Worm (Caenorhabditis elegans) whole organism, young adult: ENCODE data around the gene nekl-4.

Experiments used
- B0019.2 ChIP-seq: fragments of 200-800 bp; sonication (Bioruptor generic); conservative IDR thresholded peaks from 2 replicates; pipeline ENCODE4 v1.3.6; 2022; ENCODE audit warnings: missing genetic modification reagents, missing genetic modification characterization, missing compliant biosample characterization
- B0035.1 ChIP-seq: sonication (generic microtip); optimal IDR thresholded peaks from 2 replicates; lab custom pipeline; 2016; ENCODE audit warnings: missing genetic modification characterization, mild to moderate bottlenecking, missing compliant biosample characterization, missing genotype, missing genetic modification reagents
- C06A6.2 ChIP-seq: fragments of 200-800 bp; sonication (Bioruptor generic); conservative IDR thresholded peaks from 2 replicates; pipeline ENCODE4 v1.3.6; 2022; ENCODE audit warnings: missing genetic modification characterization, missing compliant biosample characterization
- F33H1.4 ChIP-seq: fragments of 200-800 bp; sonication (Bioruptor generic); IDR thresholded peaks from 2 replicates; pipeline ENCODE4 v1.3.6; 2022; ENCODE audit warnings: missing genetic modification reagents, missing genetic modification characterization, missing compliant biosample characterization
- F37B4.10 ChIP-seq: fragments of 200-800 bp; sonication (Bioruptor generic); IDR thresholded peaks from 2 replicates; pipeline ENCODE4 v1.3.6; 2022; ENCODE audit warnings: missing genetic modification characterization, missing compliant biosample characterization
- K12H6.12 ChIP-seq: fragments of 200-800 bp; sonication (Bioruptor generic); optimal IDR thresholded peaks from 2 replicates; lab custom pipeline; 2018; ENCODE audit warnings: mild to moderate bottlenecking, missing genetic modification characterization, missing compliant biosample characterization
- Y56A3A.18 ChIP-seq: fragments of 200-800 bp; sonication (Bioruptor generic); IDR thresholded peaks from 2 replicates; pipeline ENCODE4 v1.3.6; 2022; ENCODE audit warnings: missing genetic modification reagents, missing genetic modification characterization, missing compliant biosample characterization
- Y95B8A.8 ChIP-seq: fragments of 200-800 bp; sonication (Bioruptor generic); IDR thresholded peaks from 2 replicates; pipeline ENCODE4 v1.3.6; 2022; ENCODE audit warnings: missing genetic modification reagents, missing genetic modification characterization, missing compliant biosample characterization
- ZK185.1 ChIP-seq: sonication (generic microtip); optimal IDR thresholded peaks from 2 replicates; lab custom pipeline; 2016; ENCODE audit warnings: mild to moderate bottlenecking, missing genetic modification characterization, missing compliant biosample characterization; ENCODE audit not compliant: poor library complexity, severe bottlenecking
- akir-1 ChIP-seq: fragments of 200-800 bp; sonication (Bioruptor generic); optimal IDR thresholded peaks from 2 replicates; lab custom pipeline; 2018; ENCODE audit warnings: mild to moderate bottlenecking, missing genetic modification characterization, moderate library complexity, missing compliant biosample characterization
- aptf-3 ChIP-seq: fragments of 200-800 bp; sonication (Bioruptor generic); IDR thresholded peaks from 2 replicates; pipeline ENCODE4 v1.3.6; 2022; ENCODE audit warnings: missing genetic modification characterization, missing compliant biosample characterization
- atf-7 ChIP-seq: sonication (generic microtip); optimal IDR thresholded peaks from 2 replicates; lab custom pipeline; 2017; ENCODE audit warnings: mild to moderate bottlenecking, missing genetic modification characterization, missing compliant biosample characterization
- athp-1 ChIP-seq: sonication (generic microtip); optimal IDR thresholded peaks from 2 replicates; lab custom pipeline; 2017; ENCODE audit warnings: mild to moderate bottlenecking, missing genetic modification characterization, missing compliant biosample characterization
- bed-1 ChIP-seq: fragments of 200-800 bp; sonication (Bioruptor generic); IDR thresholded peaks from 2 replicates; pipeline ENCODE4 v1.3.6; 2022; ENCODE audit warnings: missing genetic modification reagents, missing genetic modification characterization, missing compliant biosample characterization
- ceh-27 ChIP-seq: fragments of 200-800 bp; sonication (Bioruptor generic); optimal IDR thresholded peaks from 2 replicates; lab custom pipeline; 2018; ENCODE audit warnings: mild to moderate bottlenecking, missing genetic modification characterization, moderate library complexity, missing compliant biosample characterization
- ceh-91 ChIP-seq: fragments of 200-800 bp; sonication (Bioruptor generic); IDR thresholded peaks from 2 replicates; pipeline ENCODE4 v1.3.6; 2022; ENCODE audit warnings: missing genetic modification reagents, missing genetic modification characterization, missing compliant biosample characterization
- dpff-1 ChIP-seq: sonication (generic microtip); optimal IDR thresholded peaks from 2 replicates; lab custom pipeline; 2017; ENCODE audit warnings: mild to moderate bottlenecking, missing genetic modification characterization, missing compliant biosample characterization
- dpl-1 ChIP-seq: fragments of 150-350 bp; optimal IDR thresholded peaks from 2 replicates; lab custom pipeline; 2014; ENCODE audit warnings: missing biosample characterization, missing genetic modification reagents, missing genetic modification characterization
- ekl-4 ChIP-seq: fragments of 200-800 bp; sonication (Bioruptor generic); IDR thresholded peaks from 2 replicates; pipeline ENCODE4 v1.3.6; 2022; ENCODE audit warnings: missing genetic modification reagents, missing genetic modification characterization, missing compliant biosample characterization
- ets-4 ChIP-seq: fragments of 200-800 bp; sonication (Bioruptor generic); optimal IDR thresholded peaks from 2 replicates; lab custom pipeline; 2018; ENCODE audit warnings: mild to moderate bottlenecking, missing genetic modification characterization, missing compliant biosample characterization
- fkh-3 ChIP-seq: sonication (generic microtip); optimal IDR thresholded peaks from 2 replicates; lab custom pipeline; 2016; ENCODE audit warnings: mild to moderate bottlenecking, missing genetic modification characterization, missing compliant biosample characterization
- him-1 ChIP-seq: sonication (generic microtip); optimal IDR thresholded peaks from 2 replicates; lab custom pipeline; 2016; ENCODE audit warnings: missing genotype, missing genetic modification reagents, missing genetic modification characterization, missing compliant biosample characterization
- hmg-1.2 ChIP-seq: fragments of 200-800 bp; sonication (Bioruptor generic); IDR thresholded peaks from 2 replicates; pipeline ENCODE4 v1.3.6; 2022; ENCODE audit warnings: missing genetic modification reagents, missing genetic modification characterization, missing compliant biosample characterization
- hmg-20 ChIP-seq: fragments of 200-800 bp; sonication (Bioruptor generic); IDR thresholded peaks from 2 replicates; pipeline ENCODE4 v1.3.6; 2022; ENCODE audit warnings: missing genetic modification reagents, missing genetic modification characterization, missing compliant biosample characterization
- lag-1 ChIP-seq: fragments of 200-800 bp; sonication (Bioruptor generic); IDR thresholded peaks from 2 replicates; pipeline ENCODE4 v1.3.6; 2022; ENCODE audit warnings: missing genetic modification reagents, missing genetic modification characterization, missing compliant biosample characterization
- let-607 ChIP-seq, 2 experiments: fragments of 200-800 bp in 1 of 2; sonication (Bioruptor generic) in 1 of 2; sonication (generic microtip) in 1 of 2; optimal IDR thresholded peaks; 2 replicates each; lab custom pipeline; 2016 to 2018; ENCODE audit warnings: mild to moderate bottlenecking in 2 of 2, missing compliant biosample characterization in 2 of 2, missing genetic modification characterization in 2 of 2, moderate library complexity in 2 of 2, missing genotype in 1 of 2
- lin-26 ChIP-seq: fragments of 200-800 bp; sonication (Bioruptor generic); IDR thresholded peaks from 2 replicates; pipeline ENCODE4 v1.3.6; 2022; ENCODE audit warnings: missing genetic modification reagents, missing genetic modification characterization, missing compliant biosample characterization
- lir-1 ChIP-seq: fragments of 200-800 bp; sonication (Bioruptor generic); conservative IDR thresholded peaks from 2 replicates; pipeline ENCODE4 v1.3.6; 2022; ENCODE audit warnings: missing genetic modification reagents, missing genetic modification characterization, missing compliant biosample characterization
- lsy-27 ChIP-seq: sonication (generic microtip); optimal IDR thresholded peaks from 2 replicates; lab custom pipeline; 2017; ENCODE audit warnings: missing genetic modification characterization, mild to moderate bottlenecking, missing compliant biosample characterization, antibody characterized with exemption, missing genotype, borderline replicate concordance; ENCODE audit not compliant: insufficient read depth
- madf-3 ChIP-seq: fragments of 200-800 bp; sonication (Bioruptor generic); IDR thresholded peaks from 2 replicates; pipeline ENCODE4 v1.3.6; 2022; ENCODE audit warnings: missing genetic modification reagents, missing genetic modification characterization, missing compliant biosample characterization
- madf-6 ChIP-seq: fragments of 200-800 bp; sonication (Bioruptor generic); IDR thresholded peaks from 2 replicates; pipeline ENCODE4 v1.3.6; 2022; ENCODE audit warnings: missing genetic modification reagents, missing genetic modification characterization, missing compliant biosample characterization
- mcd-1 ChIP-seq: fragments of 200-800 bp; sonication (Bioruptor generic); IDR thresholded peaks from 2 replicates; pipeline ENCODE4 v1.3.6; 2022; ENCODE audit warnings: missing genetic modification reagents, missing genetic modification characterization, missing compliant biosample characterization
- nfya-1 ChIP-seq: sonication (generic microtip); optimal IDR thresholded peaks from 2 replicates; lab custom pipeline; 2017; ENCODE audit warnings: antibody characterized with exemption, missing compliant biosample characterization, missing genetic modification characterization, borderline replicate concordance; ENCODE audit not compliant: insufficient read depth
- nfya-2 ChIP-seq: fragments of 200-800 bp; sonication (Bioruptor generic); IDR thresholded peaks from 2 replicates; pipeline ENCODE4 v1.3.6; 2022; ENCODE audit warnings: missing genetic modification reagents, missing genetic modification characterization, missing compliant biosample characterization
- nhr-179 ChIP-seq: sonication (generic microtip); optimal IDR thresholded peaks from 2 replicates; lab custom pipeline; 2016; ENCODE audit warnings: mild to moderate bottlenecking, missing genetic modification characterization, missing compliant biosample characterization
- nhr-27 ChIP-seq: fragments of 200-800 bp; sonication (Bioruptor generic); optimal IDR thresholded peaks from 2 replicates; lab custom pipeline; 2018; ENCODE audit warnings: mild to moderate bottlenecking, missing genetic modification characterization, moderate library complexity, missing compliant biosample characterization
- pha-4 ChIP-seq: fragments of 150-350 bp; sonication (generic microtip); optimal IDR thresholded peaks from 2 replicates; lab custom pipeline; 2014; ENCODE audit warnings: missing biosample characterization, missing genetic modification reagents, missing genetic modification characterization
- snpc-4 ChIP-seq, 5 experiments: fragments of 150-350 bp in 1 of 5; sonication (generic microtip) in 4 of 5; optimal IDR thresholded peaks; 2 replicates each; lab custom pipeline; 2014 to 2018; ENCODE audit warnings: missing genetic modification characterization in 5 of 5, missing biosample characterization in 3 of 5, antibody characterized with exemption in 2 of 5, mild to moderate bottlenecking in 2 of 5, missing compliant biosample characterization in 2 of 5, missing genotype in 2 of 5, moderate library complexity in 2 of 5, missing genetic modification reagents in 1 of 5
- zfh-2 ChIP-seq: fragments of 200-800 bp; sonication (Bioruptor generic); conservative IDR thresholded peaks from 2 replicates; pipeline ENCODE4 v1.3.6; 2022; ENCODE audit warnings: missing genetic modification reagents, missing genetic modification characterization, missing compliant biosample characterization
- ztf-18 ChIP-seq: sonication (generic microtip); optimal IDR thresholded peaks from 2 replicates; lab custom pipeline; 2016; ENCODE audit warnings: missing genotype, mild to moderate bottlenecking, missing genetic modification characterization, missing compliant biosample characterization
- ztf-22 ChIP-seq: fragments of 200-800 bp; sonication (Bioruptor generic); optimal IDR thresholded peaks from 2 replicates; lab custom pipeline; 2018; ENCODE audit warnings: mild to moderate bottlenecking, missing genetic modification characterization, moderate library complexity, missing compliant biosample characterization
- ztf-25 ChIP-seq: fragments of 200-800 bp; sonication (Bioruptor generic); IDR thresholded peaks from 2 replicates; pipeline ENCODE4 v1.3.6; 2022; ENCODE audit warnings: missing genetic modification reagents, missing genetic modification characterization, missing compliant biosample characterization

Gene nekl-4

DNA sequence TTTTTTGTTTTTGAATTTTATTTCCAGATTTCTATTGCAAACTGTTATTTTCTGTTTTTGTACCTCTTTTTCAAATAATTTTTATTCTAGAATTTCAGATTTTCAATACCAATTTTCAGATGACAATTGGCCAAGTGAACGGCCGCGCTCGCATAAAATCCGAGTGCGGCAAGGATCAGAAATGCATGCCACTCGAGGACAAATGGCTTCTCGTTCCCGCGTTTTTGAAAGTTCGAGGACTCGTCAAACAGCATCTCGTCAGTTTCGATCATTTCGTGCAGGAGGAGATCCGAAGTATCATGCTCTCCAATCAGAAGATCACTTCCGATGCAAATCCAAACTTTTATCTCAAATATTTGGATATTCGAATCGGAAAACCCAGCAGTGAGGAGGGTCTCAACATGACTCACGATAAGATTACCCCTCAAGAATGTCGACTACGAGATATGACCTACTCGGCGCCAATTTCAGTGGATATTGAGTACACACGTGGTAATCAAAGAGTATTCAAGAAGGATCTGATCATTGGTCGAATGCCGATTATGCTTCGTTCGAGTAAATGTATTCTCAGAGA, 40.0 kb upstream of the nekl-4 start, which contains the start of gene rpc-2 (continued):
- TF ChIP-seq mcd-1 (no peak), let-607 (tag; optimal IDR thresholded peaks at IDR 0.05; lab: Kevin White, UChicago) (no peak), zfh-2 (peak; percentile 43; the same call in 1 of the 2 replicates), hmg-1.2 (GFP tag; lab: Robert Waterston, UW) (0 out of 2 replicates have a peak, but pooled peaks have one; percentile 16), nhr-27 (tag; lab: Kevin White, UChicago) (peak; percentile 1), Y95B8A.8 (GFP tag; lab: Robert Waterston, UW) (peak; percentile 38; the same call in 1 of the 2 replicates), C06A6.2 (0 out of 2 replicates have a peak, but pooled peaks have one; percentile 39), madf-6 (GFP tag; lab: Robert Waterston, UW) (peak; percentile 48; the same call in 1 of the 2 replicates), B0035.1 (peak; percentile 9), aptf-3 (GFP tag; lab: Robert Waterston, UW) (0 out of 2 replicates have a peak, but pooled peaks have one; percentile 27), ceh-91 (GFP tag; lab: Robert Waterston, UW) (no peak), athp-1 (tag; lab: Kevin White, UChicago) (peak; percentile 70), madf-3 (peak; percentile 47; the same call in 1 of the 2 replicates), fkh-3 (tag; lab: Kevin White, UChicago) (peak; percentile 32), ets-4 (no peak), ceh-27 (GFP tag; lab: Kevin White, UChicago) (no peak), ztf-18 (tag; lab: Kevin White, UChicago) (no peak), lir-1 (GFP tag; lab: Robert Waterston, UW) (no peak), pha-4 (no peak), nfya-2 (0 out of 2 replicates have a peak, but pooled peaks have one; percentile 76), lin-26 (GFP tag; lab: Robert Waterston, UW) (no peak), nhr-179 (tag; lab: Kevin White, UChicago) (no peak), hmg-20 (GFP tag; lab: Robert Waterston, UW) (0 out of 2 replicates have a peak, but pooled peaks have one; percentile 51), ztf-25 (GFP tag; lab: Robert Waterston, UW) (no peak), ekl-4 (peak; percentile 51), him-1 (tag; lab: Kevin White, UChicago) (no peak), ZK185.1 (tag; lab: Kevin White, UChicago) (no peak), F33H1.4 (no peak), atf-7 (tag; lab: Kevin White, UChicago) (peak; percentile 44), ztf-22 (no peak), dpff-1 (tag; lab: Kevin White, UChicago) (peak; percentile 74), bed-1 (GFP tag; lab: Robert Waterston, UW) (no peak), nfya-1 (tag; lab: Kevin White, UChicago) (no peak), lag-1 (GFP tag; lab: Robert Waterston, UW) (no peak), Y56A3A.18 (GFP tag; lab: Robert Waterston, UW) (peak; percentile 59; the same call in 1 of the 2 replicates), F37B4.10 (GFP tag; lab: Robert Waterston, UW) (no peak), dpl-1 (GFP tag; lab: Kevin White, UChicago) (no peak), lsy-27 (tag; lab: Kevin White, UChicago) (no peak), B0019.2 (GFP tag; lab: Robert Waterston, UW) (no peak), akir-1 (GFP tag; lab: Kevin White, UChicago) (no peak), K12H6.12 (no peak), snpc-4 (GFP tag; optimal IDR thresholded peaks at IDR 0.05; lab: Kevin White, UChicago) (no peak), snpc-4 (tag; optimal IDR thresholded peaks at IDR 0.05; lab: Kevin White, UChicago) (no peak)
